Worm (Caenorhabditis elegans): ENCODE data around the gene acbp-3.
A peak's percentile ranks its signal among the peaks of the same experiment; 100 is the strongest.

The acbp-3 gene

DNA sequence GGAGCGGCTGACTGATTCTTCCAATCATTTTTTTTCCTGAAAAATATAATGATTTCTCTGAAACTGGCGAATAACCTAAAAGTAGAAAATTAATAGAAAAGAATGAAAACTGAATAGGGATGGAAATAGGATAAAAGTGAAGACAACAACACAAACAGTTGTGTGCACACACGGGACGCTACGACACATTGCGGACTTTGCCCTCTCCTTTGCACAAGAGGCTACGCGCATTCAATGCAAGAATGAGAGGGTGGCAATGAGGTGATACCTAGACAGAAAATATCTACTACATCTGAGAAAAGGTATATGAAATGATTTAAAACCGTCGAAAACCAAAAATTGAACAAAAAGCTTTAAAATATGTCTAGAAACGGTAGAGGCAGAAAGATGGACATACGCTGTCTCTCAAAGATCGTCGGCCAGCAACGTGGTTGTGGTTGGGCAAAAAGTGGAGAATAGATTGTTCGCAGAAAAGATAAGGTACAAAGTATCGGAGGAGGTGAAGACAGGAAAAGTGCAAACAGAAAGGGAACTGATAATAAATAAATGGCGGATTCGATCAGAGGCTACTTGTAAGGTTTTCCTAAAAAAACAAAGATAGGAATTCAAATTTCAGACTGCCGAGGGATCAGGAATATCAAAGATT is 2.9 kb upstream of the acbp-3 start, which contains the start of gene suca-1:
Gene suca-1, minus strand, starts transcription at position 36 of the 646 bp plus-strand sequence.
- TF ChIP-seq cnd-1 (tag; optimal IDR thresholded peaks at IDR 0.05) (peak; percentile 55), unc-62 (GFP tag; optimal IDR thresholded peaks at IDR 0.05) (no peak), elt-3 (tag; optimal IDR thresholded peaks at IDR 0.05) (no peak), nhr-76 (tag; optimal IDR thresholded peaks at IDR 0.05) (no peak), hlh-1 (tag; optimal IDR thresholded peaks at IDR 0.05) (peak; percentile 69), nhr-237 (tag; optimal IDR thresholded peaks at IDR 0.05) (peak; percentile 17), lin-13 (tag; optimal IDR thresholded peaks at IDR 0.05) (peak; percentile 49), drap-1 (GFP tag; optimal IDR thresholded peaks at IDR 0.05) (peak; percentile 54), pha-4 (tag; optimal IDR thresholded peaks at IDR 0.05) (peak; percentile 32), unc-120 (tag; optimal IDR thresholded peaks at IDR 0.05; ENCODE audit: poor library complexity, severe bottlenecking) (peak; percentile 14), flh-1 (GFP tag; optimal IDR thresholded peaks at IDR 0.05) (no peak), ceh-83 (GFP tag; optimal IDR thresholded peaks at IDR 0.05) (no peak), mls-2 (tag; optimal IDR thresholded peaks at IDR 0.05) (no peak), mep-1 (tag; optimal IDR thresholded peaks at IDR 0.05) (peak; percentile 57), nhr-2 (tag; optimal IDR thresholded peaks at IDR 0.05) (no peak), blmp-1 (tag; optimal IDR thresholded peaks at IDR 0.05) (no peak), tbx-8 (GFP tag; optimal IDR thresholded peaks at IDR 0.05) (no peak), ztf-11 (tag; optimal IDR thresholded peaks at IDR 0.05) (no peak), sptf-1 (tag; optimal IDR thresholded peaks at IDR 0.05) (peak; percentile 70), elt-1 (tag; optimal IDR thresholded peaks at IDR 0.05; ENCODE audit: borderline replicate concordance, insufficient read depth) (no peak), ham-2 (GFP tag; optimal IDR thresholded peaks at IDR 0.05) (no peak), zip-8 (tag; optimal IDR thresholded peaks at IDR 0.05) (no peak), mab-5 (tag; optimal IDR thresholded peaks at IDR 0.05) (no peak), M03D4.4 (tag; optimal IDR thresholded peaks at IDR 0.05) (peak; percentile 35), unc-39 (tag; optimal IDR thresholded peaks at IDR 0.05) (no peak)

ce11 chrX:10900952-10901351 is 2.1 kb upstream of the acbp-3 start:
- TF ChIP-seq mep-1 (tag; optimal IDR thresholded peaks at IDR 0.05) (peak; percentile 72), drap-1 (GFP tag; optimal IDR thresholded peaks at IDR 0.05) (peak; percentile 45), M03D4.4 (tag; optimal IDR thresholded peaks at IDR 0.05) (peak; percentile 27), elt-1 (tag; optimal IDR thresholded peaks at IDR 0.05; ENCODE audit: borderline replicate concordance, insufficient read depth) (no peak), pha-4 (tag; optimal IDR thresholded peaks at IDR 0.05) (no peak), tbx-8 (GFP tag; optimal IDR thresholded peaks at IDR 0.05) (no peak), unc-120 (tag; optimal IDR thresholded peaks at IDR 0.05; ENCODE audit: poor library complexity, severe bottlenecking) (peak; percentile 86), lin-32 (GFP tag; optimal IDR thresholded peaks at IDR 0.05) (no peak), ztf-11 (tag; optimal IDR thresholded peaks at IDR 0.05) (no peak), ham-2 (GFP tag; optimal IDR thresholded peaks at IDR 0.05) (no peak), ceh-43 (GFP tag; optimal IDR thresholded peaks at IDR 0.05) (no peak), ceh-83 (GFP tag; optimal IDR thresholded peaks at IDR 0.05) (no peak), hlh-1 (tag; optimal IDR thresholded peaks at IDR 0.05) (peak; percentile 74), cnd-1 (tag; optimal IDR thresholded peaks at IDR 0.05) (peak; percentile 18), sptf-1 (tag; optimal IDR thresholded peaks at IDR 0.05) (no peak), ceh-39 (tag; optimal IDR thresholded peaks at IDR 0.05) (no peak), ces-1 (GFP tag; optimal IDR thresholded peaks at IDR 0.05) (peak; percentile 69), nhr-12 (tag; optimal IDR thresholded peaks at IDR 0.05) (peak; percentile 35), zip-8 (tag; optimal IDR thresholded peaks at IDR 0.05) (no peak), nhr-28 (tag; optimal IDR thresholded peaks at IDR 0.05) (no peak), mls-2 (tag; optimal IDR thresholded peaks at IDR 0.05) (peak; percentile 25), unc-62 (GFP tag; optimal IDR thresholded peaks at IDR 0.05) (peak; percentile 72)

DNA sequence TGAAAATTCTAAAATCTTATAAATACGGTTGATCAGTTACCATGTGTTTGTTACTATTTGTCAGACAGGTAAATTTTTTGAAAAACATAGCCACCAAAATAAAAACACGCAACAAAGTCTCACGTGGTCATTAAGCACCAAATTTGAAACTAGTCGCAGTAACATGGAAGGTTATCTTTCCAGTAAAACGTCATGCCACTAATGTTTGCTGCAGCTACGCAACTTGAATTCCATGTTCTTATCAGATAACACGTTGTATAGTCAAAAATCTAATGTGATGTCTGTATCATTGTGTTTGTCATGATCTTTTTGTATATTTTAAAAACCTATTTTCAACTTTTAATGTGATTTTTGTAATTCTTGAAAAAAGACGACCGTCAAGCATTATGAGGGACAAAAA is 1.3 kb upstream of the acbp-3 start:
- TF ChIP-seq lin-13 (tag; optimal IDR thresholded peaks at IDR 0.05) (no peak), M03D4.4 (tag; optimal IDR thresholded peaks at IDR 0.05) (no peak), lsy-2 (tag; optimal IDR thresholded peaks at IDR 0.05) (no peak), nhr-28 (tag; optimal IDR thresholded peaks at IDR 0.05) (no peak), ztf-11 (tag; optimal IDR thresholded peaks at IDR 0.05) (no peak), nhr-2 (tag; optimal IDR thresholded peaks at IDR 0.05) (no peak), unc-62 (GFP tag; optimal IDR thresholded peaks at IDR 0.05) (no peak), cnd-1 (tag; optimal IDR thresholded peaks at IDR 0.05) (no peak), ham-2 (GFP tag; optimal IDR thresholded peaks at IDR 0.05) (no peak), blmp-1 (tag; optimal IDR thresholded peaks at IDR 0.05) (no peak), mep-1 (tag; optimal IDR thresholded peaks at IDR 0.05) (no peak)

ce11 chrX:10903416-10903815 is 344 bp downstream of the acbp-3 start:
- TF ChIP-seq ham-2 (GFP tag; optimal IDR thresholded peaks at IDR 0.05), result no peak

Data from whole organism, mixed stage, embryonic.